Fruit fly (Drosophila melanogaster): Measurements from ENCODE around the gene Tl.

dm6 chr3R:26876851-26877250, 78.0 kb downstream of the Tl start:
- TF ChIP-seq CTCF (optimal IDR thresholded peaks at IDR 0.05) (no peak), CG8478 (optimal IDR thresholded peaks at IDR 0.05) (no peak)

Data from S2 (cell line).